Worm (Caenorhabditis elegans): ENCODE data around the gene R144.6.

ce11 chrIII:4962886-4963285, 41.6 kb downstream of the R144.6 start, which contains the start of gene C27F2.9:
- TF ChIP-seq sox-2 (GFP tag; IDR thresholded peaks at IDR 0.05) (peak; percentile 48), rnt-1 (tag; optimal IDR thresholded peaks at IDR 0.05) (peak; percentile 19), fkh-10 (GFP tag; optimal IDR thresholded peaks at IDR 0.05) (no peak), dmd-4 (tag; optimal IDR thresholded peaks at IDR 0.05; ENCODE audit: borderline replicate concordance) (no peak), hlh-13 (GFP tag; optimal IDR thresholded peaks at IDR 0.05) (no peak), elt-2 (tag; optimal IDR thresholded peaks at IDR 0.05) (peak; percentile 61), ama-1 (optimal IDR thresholded peaks at IDR 0.05) (no peak), hlh-30 (tag; optimal IDR thresholded peaks at IDR 0.05; ENCODE audit: insufficient read depth) (no peak), ceh-9 (tag; optimal IDR thresholded peaks at IDR 0.05) (no peak), C08G9.2 (tag; optimal IDR thresholded peaks at IDR 0.05) (peak; percentile 4), ceh-31 (tag; optimal IDR thresholded peaks at IDR 0.05) (peak; percentile 73), dve-1 (tag; optimal IDR thresholded peaks at IDR 0.05) (peak; percentile 23), unc-86 (tag; optimal IDR thresholded peaks at IDR 0.05) (peak; percentile 18)

Measured in whole organism, late embryonic.